Worm (Caenorhabditis elegans): ENCODE data around the gene B0524.6.
"Not testable (repeated sequence)": the region's sequence is repeated elsewhere in the genome, so short reads cannot be mapped to it uniquely, and the experiment has no call there.

ce11 chrIII:1900406-1900805 lies 5.0 kb downstream of the B0524.6 start:
- not testable (repeated sequence) for TF ChIP-seq xbp-1 (tag; optimal IDR thresholded peaks at IDR 0.05); pag-3 (tag; optimal IDR thresholded peaks at IDR 0.05; ENCODE audit: borderline replicate concordance, insufficient read depth); skn-1 (tag; optimal IDR thresholded peaks at IDR 0.05); lin-13 (GFP tag; optimal IDR thresholded peaks at IDR 0.05)

Measured in whole organism, L1 larva.